Worm (Caenorhabditis elegans) whole organism, L1 larva: ENCODE measurements around the gene cyp-34A6.

Experiments
- C04F5.9 ChIP-seq: sonication (generic microtip); optimal IDR thresholded peaks from 2 replicates; lab custom pipeline; 2016; ENCODE audit warnings: missing genetic modification characterization, missing compliant biosample characterization
- lin-13 ChIP-seq: fragments of 150-350 bp; optimal IDR thresholded peaks from 2 replicates; lab custom pipeline; 2014; ENCODE audit warnings: missing biosample characterization, missing genetic modification reagents, missing genetic modification characterization
- lin-15B ChIP-seq: fragments of 150-350 bp; sonication (generic microtip); optimal IDR thresholded peaks from 3 replicates; lab custom pipeline; 2014; ENCODE audit warnings: missing biosample characterization, missing genetic modification characterization
- nhr-76 ChIP-seq: sonication (generic microtip); optimal IDR thresholded peaks from 2 replicates; lab custom pipeline; 2017; ENCODE audit warnings: missing biosample characterization, missing genetic modification characterization
- pqm-1 ChIP-seq: sonication (generic microtip); optimal IDR thresholded peaks from 3 replicates; lab custom pipeline; 2017; ENCODE audit warnings: missing biosample characterization, missing genetic modification characterization
- unc-62 ChIP-seq: fragments of 150-350 bp; optimal IDR thresholded peaks from 2 replicates; lab custom pipeline; 2014; ENCODE audit warnings: missing biosample characterization, missing genetic modification reagents, missing genetic modification characterization
- ztf-4 ChIP-seq: fragments of 150-350 bp; optimal IDR thresholded peaks from 2 replicates; lab custom pipeline; 2014; ENCODE audit warnings: missing biosample characterization, missing genetic modification characterization

DNA sequence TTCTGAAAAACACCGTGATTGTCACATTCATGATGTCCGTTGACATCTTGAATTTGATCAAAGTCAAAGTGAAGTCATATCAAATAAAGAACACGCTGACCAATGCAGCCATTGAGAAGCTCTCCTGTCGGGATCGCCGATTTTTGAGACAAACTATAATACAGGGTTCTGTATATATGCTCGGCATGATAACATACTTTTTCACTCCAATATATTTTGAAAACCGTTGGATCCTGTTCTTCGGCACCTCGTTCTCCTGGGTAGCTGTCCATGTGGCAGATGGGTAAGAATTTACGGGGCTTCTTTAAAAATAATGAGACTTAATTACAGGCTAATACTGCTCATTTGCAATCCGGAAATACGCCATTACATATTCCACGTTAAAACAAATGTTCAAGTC, 38.6 kb downstream of the cyp-34A6 start:
- TF ChIP-seq pqm-1 (tag; lab: Kevin White, UChicago), result no peak
- TF ChIP-seq unc-62, result no peak
- TF ChIP-seq C04F5.9 (tag; lab: Kevin White, UChicago), result no peak
- TF ChIP-seq lin-15B, result no peak
- no peak for TF ChIP-seq lin-13
- TF ChIP-seq nhr-76 (tag; lab: Kevin White, UChicago), result no peak
- TF ChIP-seq ztf-4 (tag; lab: Kevin White, UChicago), result no peak
